Fruit fly (Drosophila melanogaster) whole organism, embryonic: ENCODE results near the gene dpy.

Source experiments
- BtbVII ChIP-seq: fragments of 200-800 bp; sonication (Bioruptor generic); optimal IDR thresholded peaks from 3 replicates; lab custom pipeline; 2017; ENCODE audit warnings: missing biosample characterization, mild to moderate bottlenecking, missing genetic modification characterization
- CG10147 ChIP-seq: fragments of 200-800 bp; sonication (Bioruptor generic); optimal IDR thresholded peaks from 2 replicates; lab custom pipeline; 2019; ENCODE audit warnings: missing biosample characterization, mild to moderate bottlenecking, missing genetic modification characterization, moderate library complexity
- CG10274 ChIP-seq: fragments of 200-800 bp; sonication (Bioruptor generic); optimal IDR thresholded peaks from 3 replicates; lab custom pipeline; 2017; ENCODE audit warnings: missing biosample characterization, mild to moderate bottlenecking, missing genetic modification characterization
- CG10321 ChIP-seq: fragments of 200-800 bp; sonication (Bioruptor generic); IDR thresholded peaks from 2 replicates; pipeline ENCODE4 v1.3.6; 2022; ENCODE audit warnings: missing biosample characterization, missing genetic modification characterization
- CG11695 ChIP-seq: fragments of 200-800 bp; sonication (Bioruptor generic); IDR thresholded peaks from 3 replicates; pipeline ENCODE4 v1.3.6; 2022; ENCODE audit warnings: missing biosample characterization, missing genetic modification characterization
- CG12219 ChIP-seq: fragments of 200-800 bp; sonication (Bioruptor generic); optimal IDR thresholded peaks from 3 replicates; lab custom pipeline; 2018; ENCODE audit warnings: missing biosample characterization, mild to moderate bottlenecking, missing genetic modification characterization
- CG1233 ChIP-seq: fragments of 200-800 bp; sonication (Bioruptor generic); optimal IDR thresholded peaks from 4 replicates; lab custom pipeline; 2018; ENCODE audit warnings: missing biosample characterization, mild to moderate bottlenecking, missing genetic modification characterization
- CG13287 ChIP-seq: fragments of 200-800 bp; sonication (Bioruptor generic); IDR thresholded peaks from 2 replicates; pipeline ENCODE4 v1.3.6; 2022; ENCODE audit warnings: missing biosample characterization, missing genetic modification characterization; ENCODE audit not compliant: partially characterized antibody
- CG13775 ChIP-seq: fragments of 200-800 bp; sonication (Bioruptor generic); optimal IDR thresholded peaks from 3 replicates; lab custom pipeline; 2017; ENCODE audit warnings: missing biosample characterization, mild to moderate bottlenecking, missing genetic modification characterization
- CG13894 ChIP-seq: fragments of 200-800 bp; sonication (Bioruptor generic); optimal IDR thresholded peaks from 3 replicates; lab custom pipeline; 2018; ENCODE audit warnings: missing biosample characterization, mild to moderate bottlenecking, missing genetic modification characterization, moderate library complexity
- CG14860 ChIP-seq: fragments of 200-800 bp; sonication (Bioruptor generic); IDR thresholded peaks from 3 replicates; pipeline ENCODE4 v1.3.6; 2022; ENCODE audit warnings: missing biosample characterization, missing genetic modification characterization; ENCODE audit not compliant: partially characterized antibody
- CG15269 ChIP-seq: fragments of 200-800 bp; sonication (Bioruptor generic); optimal IDR thresholded peaks from 2 replicates; lab custom pipeline; 2018; ENCODE audit warnings: missing biosample characterization, mild to moderate bottlenecking, missing genetic modification characterization, moderate library complexity
- CG17361 ChIP-seq: fragments of 200-800 bp; sonication (Bioruptor generic); IDR thresholded peaks from 3 replicates; pipeline ENCODE4 v1.3.6; 2022; ENCODE audit warnings: missing biosample characterization, missing genetic modification characterization
- CG17385 ChIP-seq: fragments of 200-800 bp; sonication (Bioruptor generic); optimal IDR thresholded peaks from 3 replicates; lab custom pipeline; 2018; ENCODE audit warnings: missing biosample characterization, mild to moderate bottlenecking, missing genetic modification characterization
- CG18476 ChIP-seq: fragments of 200-800 bp; sonication (Bioruptor generic); optimal IDR thresholded peaks from 2 replicates; lab custom pipeline; 2016; ENCODE audit warnings: missing biosample characterization, mild to moderate bottlenecking, missing genetic modification characterization
- CG30403 ChIP-seq: fragments of 200-800 bp; sonication (Bioruptor generic); optimal IDR thresholded peaks from 3 replicates; lab custom pipeline; 2016; ENCODE audit warnings: missing biosample characterization, missing genetic modification characterization
- CG5245 ChIP-seq: fragments of 200-800 bp; sonication (Bioruptor generic); optimal IDR thresholded peaks from 3 replicates; lab custom pipeline; 2016; ENCODE audit warnings: missing biosample characterization, missing genetic modification characterization
- CG7357 ChIP-seq: fragments of 200-800 bp; sonication (Bioruptor generic); IDR thresholded peaks from 3 replicates; pipeline ENCODE4 v1.3.6; 2022; ENCODE audit warnings: missing biosample characterization, missing genetic modification characterization
- CG8924 ChIP-seq: fragments of 200-800 bp; optimal IDR thresholded peaks from 3 replicates; lab custom pipeline; 2019; ENCODE audit warnings: missing biosample characterization, mild to moderate bottlenecking, missing genetic modification characterization, moderate library complexity
- CG9727 ChIP-seq: fragments of 200-800 bp; sonication (Bioruptor generic); optimal IDR thresholded peaks from 3 replicates; lab custom pipeline; 2017; ENCODE audit warnings: missing biosample characterization, mild to moderate bottlenecking, missing genetic modification characterization
- CG9797 ChIP-seq: fragments of 200-800 bp; sonication (Bioruptor generic); optimal IDR thresholded peaks from 3 replicates; lab custom pipeline; 2018; ENCODE audit warnings: missing biosample characterization, mild to moderate bottlenecking, missing genetic modification characterization
- CrebB ChIP-seq: fragments of 200-800 bp; sonication (Bioruptor generic); optimal IDR thresholded peaks from 3 replicates; lab custom pipeline; 2018; ENCODE audit warnings: missing biosample characterization, mild to moderate bottlenecking, missing genetic modification characterization
- Dll ChIP-seq: fragments of 200-800 bp; sonication (Bioruptor generic); IDR thresholded peaks from 4 replicates; pipeline ENCODE4 v1.3.6; 2022; ENCODE audit warnings: missing biosample characterization, missing genetic modification characterization; ENCODE audit not compliant: partially characterized antibody
- HmgZ ChIP-seq: fragments of 200-800 bp; sonication (Bioruptor generic); optimal IDR thresholded peaks from 2 replicates; lab custom pipeline; 2018; ENCODE audit warnings: missing biosample characterization, mild to moderate bottlenecking, missing genetic modification characterization
- Hsf ChIP-seq: fragments of 200-800 bp; sonication (Bioruptor generic); optimal IDR thresholded peaks from 3 replicates; lab custom pipeline; 2016; ENCODE audit warnings: missing biosample characterization, missing genetic modification characterization
- Med ChIP-seq: fragments of 200-800 bp; sonication (Bioruptor generic); peaks from one replicate; lab custom pipeline; 2016; ENCODE audit warnings: missing biosample characterization, missing genetic modification characterization, mild to moderate bottlenecking, inconsistent platforms, moderate library complexity
- Myb ChIP-seq: fragments of 200-800 bp; sonication (Bioruptor generic); optimal IDR thresholded peaks from 2 replicates; lab custom pipeline; 2016; ENCODE audit warnings: missing biosample characterization, missing genetic modification characterization
- NfI ChIP-seq: fragments of 200-800 bp; sonication (Bioruptor generic); optimal IDR thresholded peaks from 3 replicates; lab custom pipeline; 2018; ENCODE audit warnings: missing biosample characterization, mild to moderate bottlenecking, missing genetic modification characterization, moderate library complexity
- Opbp ChIP-seq: fragments of 200-800 bp; sonication (Bioruptor generic); IDR thresholded peaks from 3 replicates; pipeline ENCODE4 v1.3.6; 2022; ENCODE audit warnings: missing biosample characterization, missing genetic modification characterization; ENCODE audit not compliant: partially characterized antibody
- Ptx1 ChIP-seq: fragments of 200-800 bp; sonication (Bioruptor generic); IDR thresholded peaks from 2 replicates; pipeline ENCODE4 v1.3.6; 2022; ENCODE audit warnings: missing biosample characterization, missing genetic modification characterization
- Sin3A ChIP-seq: fragments of >200 bp; optimal IDR thresholded peaks from 2 replicates; lab custom pipeline; 2018
- Xrp1 ChIP-seq: fragments of 200-800 bp; sonication (Bioruptor generic); IDR thresholded peaks from 2 replicates; pipeline ENCODE4 v1.3.6; 2022; ENCODE audit warnings: missing biosample characterization, missing genetic modification characterization
- dmrt11E ChIP-seq: fragments of 200-800 bp; sonication (Bioruptor generic); optimal IDR thresholded peaks from 3 replicates; lab custom pipeline; 2018; ENCODE audit warnings: missing biosample characterization, mild to moderate bottlenecking, missing genetic modification characterization, moderate library complexity
- dmrt99B ChIP-seq: fragments of 200-800 bp; sonication (Bioruptor generic); optimal IDR thresholded peaks from 2 replicates; lab custom pipeline; 2018; ENCODE audit warnings: missing biosample characterization, mild to moderate bottlenecking, missing genetic modification characterization, moderate library complexity
- fd3F ChIP-seq: fragments of 200-800 bp; sonication (Bioruptor generic); optimal IDR thresholded peaks from 2 replicates; lab custom pipeline; 2018; ENCODE audit warnings: missing biosample characterization, mild to moderate bottlenecking, missing genetic modification characterization, moderate library complexity
- gcm2 ChIP-seq: fragments of 200-800 bp; sonication (Bioruptor generic); optimal IDR thresholded peaks from 2 replicates; lab custom pipeline; 2016; ENCODE audit warnings: missing biosample characterization, missing genetic modification characterization
- hbn ChIP-seq: fragments of 200-800 bp; sonication (Bioruptor generic); IDR thresholded peaks from 2 replicates; pipeline ENCODE4 v1.3.6; 2022; ENCODE audit warnings: missing biosample characterization, missing genetic modification characterization; ENCODE audit not compliant: partially characterized antibody
- kni ChIP-seq: fragments of 200-800 bp; sonication (Bioruptor generic); optimal IDR thresholded peaks from 3 replicates; lab custom pipeline; 2017; ENCODE audit warnings: mild to moderate bottlenecking, missing biosample characterization, missing genetic modification reagents, missing genetic modification characterization
- nmo ChIP-seq: fragments of 200-800 bp; sonication (Bioruptor generic); optimal IDR thresholded peaks from 2 replicates; lab custom pipeline; 2018; ENCODE audit warnings: missing biosample characterization, mild to moderate bottlenecking, missing genetic modification characterization, moderate library complexity
- phol ChIP-seq: fragments of 200-800 bp; sonication (Bioruptor generic); optimal IDR thresholded peaks from 3 replicates; lab custom pipeline; 2018; ENCODE audit warnings: missing biosample characterization, mild to moderate bottlenecking, missing genetic modification characterization, moderate library complexity
- sens ChIP-seq: fragments of 200-800 bp; sonication (Bioruptor generic); peaks from one replicate; lab custom pipeline; 2016; ENCODE audit warnings: missing biosample characterization, missing genetic modification characterization
- tio ChIP-seq: fragments of 200-800 bp; sonication (Bioruptor generic); optimal IDR thresholded peaks from 2 replicates; lab custom pipeline; 2017; ENCODE audit warnings: missing biosample characterization, missing genetic modification characterization, inconsistent platforms
- unpg ChIP-seq: fragments of 200-800 bp; sonication (Bioruptor generic); optimal IDR thresholded peaks from 3 replicates; lab custom pipeline; 2018; ENCODE audit warnings: missing biosample characterization, mild to moderate bottlenecking, missing genetic modification characterization, moderate library complexity
- zfh2 ChIP-seq: fragments of 200-800 bp; sonication (Bioruptor generic); optimal IDR thresholded peaks from 2 replicates; lab custom pipeline; 2016; ENCODE audit warnings: missing biosample characterization, missing genetic modification characterization

dpy gene

DNA sequence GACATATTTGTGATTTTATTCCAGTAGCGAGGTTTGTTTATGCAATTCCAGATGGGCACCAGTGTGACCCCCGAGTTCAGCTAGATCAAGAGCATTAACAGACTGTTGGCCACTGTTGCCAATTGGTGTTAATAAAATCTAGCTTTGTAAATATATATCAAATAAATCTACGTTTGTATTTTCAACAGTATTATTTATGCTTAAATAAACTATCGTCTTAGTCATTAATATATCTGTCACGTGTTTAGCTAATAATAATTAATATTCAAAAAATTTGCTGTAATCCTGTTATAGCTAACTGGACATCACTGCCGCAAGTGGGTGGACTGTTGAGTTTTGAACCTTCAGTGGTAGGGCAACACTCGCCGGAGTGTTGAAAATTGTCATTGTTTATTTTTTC is 154.6 kb downstream of the dpy start, which contains the start of the genes mRpL27 and CG15435 (continued):
- TF ChIP-seq sens (GFP tag; lab: Kevin White, UChicago) (peak; percentile 67), CG18476 (GFP tag; lab: Kevin White, UChicago) (peak; percentile 98), BtbVII (GFP tag; lab: Kevin White, UChicago) (no peak), tio (GFP tag; lab: Kevin White, UChicago) (no peak), phol (peak; percentile 56), CrebB (tag; lab: Kevin White, UChicago) (no peak), Opbp (GFP tag; lab: Robert Waterston, UW) (0 out of 3 replicates have a peak, but pooled peaks have one; percentile 15), unpg (GFP tag; lab: Kevin White, UChicago) (peak; percentile 46), Hsf (GFP tag; lab: Kevin White, UChicago) (peak; percentile 63), zfh2 (peak; percentile 15), CG13775 (GFP tag; lab: Kevin White, UChicago) (peak; percentile 19), CG15269 (tag; lab: Kevin White, UChicago) (peak; percentile 49), CG10274 (GFP tag; lab: Kevin White, UChicago) (no peak), hbn (no peak), CG17385 (GFP tag; lab: Kevin White, UChicago) (peak; percentile 7), CG7357 (GFP tag; lab: Robert Waterston, UW) (0 out of 3 replicates have a peak, but pooled peaks have one; percentile 23), dmrt99B (tag; lab: Kevin White, UChicago) (peak; percentile 15), gcm2 (GFP tag; lab: Kevin White, UChicago) (no peak), nmo (peak; percentile 78), dmrt11E (tag; lab: Kevin White, UChicago) (peak; percentile 24), CG17361 (GFP tag; lab: Robert Waterston, UW) (peak; percentile 59; the same call in 1 of the 3 replicates), HmgZ (peak; percentile 81), CG1233 (GFP tag; lab: Kevin White, UChicago) (peak; percentile 25), CG5245 (no peak), CG14860 (GFP tag; lab: Robert Waterston, UW) (peak; percentile 25; the same call in 1 of the 3 replicates), CG9727 (GFP tag; lab: Kevin White, UChicago) (peak; percentile 15), CG10147 (GFP tag; lab: Kevin White, UChicago) (peak; percentile 54), CG12219 (GFP tag; lab: Kevin White, UChicago) (peak; percentile 2), Dll (GFP tag; lab: Robert Waterston, UW) (no peak), Xrp1 (GFP tag; lab: Robert Waterston, UW) (peak; percentile 44; the same call in 1 of the 2 replicates), Sin3A (peak; percentile 77), Myb (peak; percentile 50), CG9797 (GFP tag; lab: Kevin White, UChicago) (peak; percentile 8), NfI (peak; percentile 40), CG30403 (GFP tag; lab: Kevin White, UChicago) (peak; percentile 54), fd3F (GFP tag; lab: Kevin White, UChicago) (no peak), CG10321 (no peak), Med (GFP tag; lab: Kevin White, UChicago) (peak; percentile 79), CG13894 (tag; lab: Kevin White, UChicago) (peak; percentile 31), kni (peak; percentile 28), CG13287 (GFP tag; lab: Robert Waterston, UW) (peak; percentile 23; the same call in 1 of the 2 replicates), CG8924 (tag; lab: Kevin White, UChicago) (peak; percentile 56), CG11695 (GFP tag; lab: Robert Waterston, UW) (no peak), Ptx1 (peak; percentile 44)
